Fruit fly (Drosophila melanogaster) whole organism, adult: Measurements from ENCODE around the gene CG18088.
A peak's percentile ranks its signal among the peaks of the same experiment; 100 is the strongest.

Experiments used
- CG11617 ChIP-seq: fragments of 200-800 bp; sonication (Bioruptor generic); optimal IDR thresholded peaks from 2 replicates; lab custom pipeline; 2017; ENCODE audit warnings: mild to moderate bottlenecking, missing biosample characterization, missing genetic modification reagents, missing genetic modification characterization
- CG12768 ChIP-seq: fragments of 200-800 bp; sonication (Bioruptor generic); optimal IDR thresholded peaks from 2 replicates; lab custom pipeline; 2017; ENCODE audit warnings: missing biosample characterization, missing genetic modification characterization, mild to moderate bottlenecking, moderate library complexity, missing genetic modification reagents
- CG14711 ChIP-seq: fragments of 200-800 bp; sonication (Bioruptor generic); optimal IDR thresholded peaks from 2 replicates; lab custom pipeline; 2018; ENCODE audit warnings: missing biosample characterization, mild to moderate bottlenecking, missing genetic modification characterization, moderate library complexity
- CG1620 ChIP-seq: fragments of 200-800 bp; sonication (Bioruptor generic); optimal IDR thresholded peaks from 2 replicates; lab custom pipeline; 2016; ENCODE audit warnings: missing biosample characterization, missing genetic modification characterization
- CG33017 ChIP-seq: fragments of 200-800 bp; sonication (Bioruptor generic); optimal IDR thresholded peaks from 2 replicates; lab custom pipeline; 2018; ENCODE audit warnings: missing biosample characterization, mild to moderate bottlenecking, missing genetic modification characterization, moderate library complexity
- CG5204 ChIP-seq: fragments of 200-800 bp; sonication (Bioruptor generic); optimal IDR thresholded peaks from 2 replicates; lab custom pipeline; 2016; ENCODE audit warnings: missing biosample characterization, missing genetic modification characterization
- CG7045 ChIP-seq: fragments of 200-800 bp; sonication (Bioruptor generic); optimal IDR thresholded peaks from 2 replicates; lab custom pipeline; 2017; ENCODE audit warnings: missing biosample characterization, mild to moderate bottlenecking, missing genetic modification characterization
- CG7101 ChIP-seq: fragments of 200-800 bp; sonication (Bioruptor generic); optimal IDR thresholded peaks from 2 replicates; lab custom pipeline; 2018; ENCODE audit warnings: missing biosample characterization, mild to moderate bottlenecking, missing genetic modification characterization, moderate library complexity
- Clk ChIP-seq: fragments of 200-800 bp; sonication (Bioruptor generic); optimal IDR thresholded peaks from 2 replicates; lab custom pipeline; 2017; ENCODE audit warnings: missing biosample characterization, missing genetic modification characterization
- Crg-1 ChIP-seq: fragments of 200-800 bp; sonication (Bioruptor generic); optimal IDR thresholded peaks from 2 replicates; lab custom pipeline; 2016; ENCODE audit warnings: missing biosample characterization, missing genetic modification characterization
- Hr96 ChIP-seq: fragments of 200-800 bp; sonication (Bioruptor generic); optimal IDR thresholded peaks from 2 replicates; lab custom pipeline; 2016; ENCODE audit warnings: missing biosample characterization, missing genetic modification characterization
- Mnt ChIP-seq: fragments of 200-800 bp; sonication (Bioruptor generic); optimal IDR thresholded peaks from 2 replicates; lab custom pipeline; 2016; ENCODE audit warnings: missing biosample characterization, mild to moderate bottlenecking, missing genetic modification characterization
- bab1 ChIP-seq: fragments of 200-800 bp; sonication (Bioruptor generic); optimal IDR thresholded peaks from 3 replicates; lab custom pipeline; 2019; ENCODE audit warnings: missing biosample characterization, mild to moderate bottlenecking, missing genetic modification characterization, moderate library complexity
- cic ChIP-seq: fragments of 200-800 bp; sonication (Bioruptor generic); optimal IDR thresholded peaks from 2 replicates; lab custom pipeline; 2017; ENCODE audit warnings: missing biosample characterization, mild to moderate bottlenecking, missing genetic modification characterization, moderate library complexity
- cnc ChIP-seq, 2 experiments: fragments of >200 bp; optimal IDR thresholded peaks; 2 replicates each; lab custom pipeline; 2017
- kay ChIP-seq: fragments of 200-800 bp; sonication (Bioruptor generic); peaks from one replicate; lab custom pipeline; 2016; ENCODE audit warnings: missing biosample characterization, missing genetic modification characterization, borderline replicate concordance
- ovo ChIP-seq: fragments of 200-800 bp; sonication (Bioruptor generic); optimal IDR thresholded peaks from 2 replicates; lab custom pipeline; 2016; ENCODE audit warnings: missing biosample characterization, missing genetic modification characterization
- pad ChIP-seq: fragments of 200-800 bp; sonication (Bioruptor generic); optimal IDR thresholded peaks from 3 replicates; lab custom pipeline; 2017; ENCODE audit warnings: missing biosample characterization, missing genetic modification characterization, mild to moderate bottlenecking, moderate library complexity, missing genetic modification reagents
- tj ChIP-seq: fragments of 200-800 bp; sonication (Bioruptor generic); optimal IDR thresholded peaks from 3 replicates; lab custom pipeline; 2017; ENCODE audit warnings: missing biosample characterization, mild to moderate bottlenecking, missing genetic modification characterization, moderate library complexity
- toe ChIP-seq: fragments of 200-800 bp; sonication (Bioruptor generic); optimal IDR thresholded peaks from 2 replicates; lab custom pipeline; 2016; ENCODE audit warnings: missing biosample characterization, missing genetic modification characterization

Gene CG18088

dm6 chr2L:8946718-8947316, 20.5 kb upstream of the CG18088 start, which contains the start of gene CG46397:
Gene CG46397 (plus strand): TSS chr2L:8947266.
- no peak for TF ChIP-seq CG5204
- TF ChIP-seq Mnt (GFP tag; lab: Kevin White, UChicago), result no peak
- TF ChIP-seq Crg-1 (GFP tag; lab: Kevin White, UChicago), result no peak
- TF ChIP-seq CG12768 (GFP tag; lab: Kevin White, UChicago), result no peak
- no peak for TF ChIP-seq cic (GFP tag; lab: Kevin White, UChicago)
- no peak for TF ChIP-seq CG14711 (tag; lab: Kevin White, UChicago)
- TF ChIP-seq CG7101 (tag; lab: Kevin White, UChicago), result no peak
- no peak for TF ChIP-seq ovo
- TF ChIP-seq CG1620 (GFP tag; lab: Kevin White, UChicago), result no peak
- no peak for TF ChIP-seq tj (GFP tag; lab: Kevin White, UChicago)
- no peak for TF ChIP-seq kay (GFP tag; lab: Kevin White, UChicago)
- TF ChIP-seq CG33017, result no peak
- no peak for TF ChIP-seq CG7045 (GFP tag; lab: Kevin White, UChicago)
- no peak for TF ChIP-seq bab1 (GFP tag; lab: Kevin White, UChicago)
- no peak for TF ChIP-seq cnc (optimal IDR thresholded peaks at IDR 0.05; lab: Kevin White, UChicago)
- no peak for TF ChIP-seq toe (GFP tag; lab: Kevin White, UChicago)
- no peak for TF ChIP-seq pad (GFP tag; lab: Kevin White, UChicago)
- no peak for TF ChIP-seq Hr96 (GFP tag; lab: Kevin White, UChicago)
- TF ChIP-seq CG11617 (GFP tag; lab: Kevin White, UChicago), result no peak

dm6 chr2L:8947989-8948388, 19.3 kb upstream of the CG18088 start:
- TF ChIP-seq Hr96 (GFP tag; lab: Kevin White, UChicago) (no peak), toe (GFP tag; lab: Kevin White, UChicago) (no peak), CG14711 (tag; lab: Kevin White, UChicago) (no peak), kay (GFP tag; lab: Kevin White, UChicago) (peak; percentile 8), tj (GFP tag; lab: Kevin White, UChicago) (no peak), CG1620 (GFP tag; lab: Kevin White, UChicago) (no peak), CG11617 (GFP tag; lab: Kevin White, UChicago) (no peak), CG7045 (GFP tag; lab: Kevin White, UChicago) (no peak), cic (GFP tag; lab: Kevin White, UChicago) (no peak)

- no peak for TF ChIP-seq CG33017
- no peak for TF ChIP-seq toe (GFP tag; lab: Kevin White, UChicago)
- no peak for TF ChIP-seq kay (GFP tag; lab: Kevin White, UChicago)
- TF ChIP-seq tj (GFP tag; lab: Kevin White, UChicago), result no peak
- TF ChIP-seq CG5204, result no peak
- no peak for TF ChIP-seq CG1620 (GFP tag; lab: Kevin White, UChicago)
- TF ChIP-seq CG7045 (GFP tag; lab: Kevin White, UChicago), result no peak
- TF ChIP-seq CG14711 (tag; lab: Kevin White, UChicago), result no peak
- no peak for TF ChIP-seq bab1 (GFP tag; lab: Kevin White, UChicago)
- TF ChIP-seq CG7101 (tag; lab: Kevin White, UChicago), result no peak
- no peak for TF ChIP-seq ovo
- no peak for TF ChIP-seq CG11617 (GFP tag; lab: Kevin White, UChicago)
- TF ChIP-seq cic (GFP tag; lab: Kevin White, UChicago), result no peak
- no peak for TF ChIP-seq Crg-1 (GFP tag; lab: Kevin White, UChicago)
- TF ChIP-seq CG12768 (GFP tag; lab: Kevin White, UChicago), result no peak
- TF ChIP-seq cnc (optimal IDR thresholded peaks at IDR 0.05; lab: Kevin White, UChicago), result no peak
Observed at dm6 chr2L:8948650-8949049, 18.7 kb upstream of the CG18088 start.

- TF ChIP-seq CG7045 (GFP tag; lab: Kevin White, UChicago) (no peak), pad (GFP tag; lab: Kevin White, UChicago) (peak; percentile 77), bab1 (GFP tag; lab: Kevin White, UChicago) (no peak), CG5204 (no peak), Crg-1 (GFP tag; lab: Kevin White, UChicago) (no peak), CG7101 (tag; lab: Kevin White, UChicago) (no peak), CG12768 (GFP tag; lab: Kevin White, UChicago) (peak; percentile 22), ovo (peak; percentile 66), CG14711 (tag; lab: Kevin White, UChicago) (no peak), tj (GFP tag; lab: Kevin White, UChicago) (no peak), Mnt (GFP tag; lab: Kevin White, UChicago) (peak; percentile 60), Hr96 (GFP tag; lab: Kevin White, UChicago) (no peak), cnc (optimal IDR thresholded peaks at IDR 0.05; lab: Kevin White, UChicago) (no peak), cic (GFP tag; lab: Kevin White, UChicago) (peak; percentile 77), toe (GFP tag; lab: Kevin White, UChicago) (no peak), kay (GFP tag; lab: Kevin White, UChicago) (no peak), CG11617 (GFP tag; lab: Kevin White, UChicago) (peak; percentile 6), CG33017 (no peak)
Observed at dm6 chr2L:8949919-8950722, 17.2 kb upstream of the CG18088 start.

- TF ChIP-seq CG1620 (GFP tag; lab: Kevin White, UChicago) (peak; percentile 35), CG11617 (GFP tag; lab: Kevin White, UChicago) (peak; percentile 99), Crg-1 (GFP tag; lab: Kevin White, UChicago) (peak; percentile 90), Clk (peak; percentile 88), cic (GFP tag; lab: Kevin White, UChicago) (peak; percentile 91), CG14711 (tag; lab: Kevin White, UChicago) (peak; percentile 97), Hr96 (GFP tag; lab: Kevin White, UChicago) (peak; percentile 64), CG7101 (tag; lab: Kevin White, UChicago) (peak; percentile 99), tj (GFP tag; lab: Kevin White, UChicago) (peak; percentile 84), bab1 (GFP tag; lab: Kevin White, UChicago) (peak; percentile 99), toe (GFP tag; lab: Kevin White, UChicago) (peak; percentile 48), CG33017 (peak; percentile 99), CG12768 (GFP tag; lab: Kevin White, UChicago) (peak; percentile 98), kay (GFP tag; lab: Kevin White, UChicago) (peak; percentile 67), ovo (peak; percentile 74), Mnt (GFP tag; lab: Kevin White, UChicago) (peak; percentile 66), CG5204 (peak; percentile 72), CG7045 (GFP tag; lab: Kevin White, UChicago) (peak; percentile 98), cnc (optimal IDR thresholded peaks at IDR 0.05; lab: Kevin White, UChicago) (no peak), pad (GFP tag; lab: Kevin White, UChicago) (peak; percentile 89)
Observed at dm6 chr2L:8951184-8951934, 16.0 kb upstream of the CG18088 start, which contains the start of gene C1GalTA. Gene C1GalTA (minus strand): TSS chr2L:8951216.
